Worm (Caenorhabditis elegans): ENCODE results near the gene gly-4.

The gly-4 gene

DNA sequence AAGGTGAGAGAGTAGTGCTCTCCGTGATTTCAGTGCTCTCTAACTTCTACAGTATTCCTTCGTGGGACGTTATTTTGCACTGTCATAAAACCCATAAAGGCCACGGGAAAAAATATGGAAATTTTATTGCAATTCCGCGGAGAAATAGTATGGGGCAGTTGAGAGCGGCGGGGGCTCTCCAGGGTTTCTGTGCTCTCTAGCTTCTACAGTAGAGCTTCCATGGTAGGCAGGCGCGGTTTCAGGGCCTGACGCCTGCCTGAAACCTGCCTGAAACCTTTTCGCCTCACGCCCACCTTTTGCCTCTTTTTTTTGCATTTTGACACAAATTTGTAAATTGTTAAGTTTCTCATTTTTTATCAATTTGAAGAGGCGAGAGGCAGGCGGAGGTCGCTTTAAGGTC is 38.2 kb downstream of the gly-4 start:
- no peak for TF ChIP-seq pax-3 (tag; optimal IDR thresholded peaks at IDR 0.05)
- no peak for TF ChIP-seq efl-1 (optimal IDR thresholded peaks at IDR 0.05)
- TF ChIP-seq efl-1 (GFP tag; optimal IDR thresholded peaks at IDR 0.05 in 1 of 2), result peak in 1 of 2 experiments; percentile 81

DNA sequence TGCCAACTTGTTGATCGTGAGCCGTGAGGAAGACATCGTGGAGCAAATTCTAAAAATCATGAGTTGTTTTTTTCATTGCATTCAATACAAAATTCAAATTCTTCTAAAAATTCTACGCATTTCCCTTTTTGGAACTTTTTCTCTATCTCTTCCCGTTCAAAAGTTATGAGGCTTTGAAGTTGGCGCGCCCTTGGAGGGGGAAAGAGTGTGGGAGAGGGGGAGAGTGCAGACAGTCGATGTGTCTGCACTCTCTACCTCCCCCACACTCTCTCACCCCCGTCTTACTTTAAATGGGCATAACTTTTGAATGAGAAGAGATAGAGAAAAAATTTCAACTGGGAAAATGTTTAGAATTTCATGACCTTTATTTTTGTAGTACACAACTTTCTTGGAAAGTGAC is 38.8 kb downstream of the gly-4 start:
- no peak for TF ChIP-seq C16A3.4 (tag; optimal IDR thresholded peaks at IDR 0.05)
- TF ChIP-seq unc-98 (GFP tag; IDR thresholded peaks at IDR 0.05), result no peak
- no peak for TF ChIP-seq zip-4 (GFP tag; optimal IDR thresholded peaks at IDR 0.05)
- no peak for TF ChIP-seq nhr-85 (tag)
- no peak for TF ChIP-seq nhr-76 (tag; optimal IDR thresholded peaks at IDR 0.05)
- no peak for TF ChIP-seq ces-1 (GFP tag; optimal IDR thresholded peaks at IDR 0.05)
- no peak for TF ChIP-seq elt-3 (tag; optimal IDR thresholded peaks at IDR 0.05)
- TF ChIP-seq ztf-4 (tag; optimal IDR thresholded peaks at IDR 0.05), result no peak
- no peak for TF ChIP-seq fkh-10 (GFP tag; optimal IDR thresholded peaks at IDR 0.05)
- no peak for TF ChIP-seq nhr-90 (tag; optimal IDR thresholded peaks at IDR 0.05; ENCODE audit: poor library complexity)
- TF ChIP-seq lin-13 (GFP tag; optimal IDR thresholded peaks at IDR 0.05), result no peak
- TF ChIP-seq nhr-12 (tag; optimal IDR thresholded peaks at IDR 0.05), result no peak
- no peak for TF ChIP-seq irx-1 (tag; optimal IDR thresholded peaks at IDR 0.05)
- no peak for TF ChIP-seq mdl-1 (tag; optimal IDR thresholded peaks at IDR 0.05)
- no peak for TF ChIP-seq blmp-1 (tag; optimal IDR thresholded peaks at IDR 0.05)
- TF ChIP-seq egl-27 (tag; optimal IDR thresholded peaks at IDR 0.05), result no peak

- TF ChIP-seq mef-2 (tag; optimal IDR thresholded peaks at IDR 0.05) (no peak), xbp-1 (tag; optimal IDR thresholded peaks at IDR 0.05) (no peak), tbx-2 (tag; optimal IDR thresholded peaks at IDR 0.05) (no peak), ceh-88 (GFP tag; IDR thresholded peaks at IDR 0.05) (no peak), unc-62 (GFP tag; optimal IDR thresholded peaks at IDR 0.05) (no peak), irx-1 (tag; optimal IDR thresholded peaks at IDR 0.05) (no peak), ztf-4 (tag; optimal IDR thresholded peaks at IDR 0.05) (no peak), ceh-90 (tag; optimal IDR thresholded peaks at IDR 0.05) (no peak), ceh-63 (GFP tag; optimal IDR thresholded peaks at IDR 0.05) (no peak), nhr-28 (tag; optimal IDR thresholded peaks at IDR 0.05) (no peak), tlp-1 (tag; optimal IDR thresholded peaks at IDR 0.05) (no peak), dpl-1 (GFP tag; optimal IDR thresholded peaks at IDR 0.05) (no peak)
Measured at ce11 chrV:19853610-19854009, 41.5 kb downstream of the gly-4 start.

DNA sequence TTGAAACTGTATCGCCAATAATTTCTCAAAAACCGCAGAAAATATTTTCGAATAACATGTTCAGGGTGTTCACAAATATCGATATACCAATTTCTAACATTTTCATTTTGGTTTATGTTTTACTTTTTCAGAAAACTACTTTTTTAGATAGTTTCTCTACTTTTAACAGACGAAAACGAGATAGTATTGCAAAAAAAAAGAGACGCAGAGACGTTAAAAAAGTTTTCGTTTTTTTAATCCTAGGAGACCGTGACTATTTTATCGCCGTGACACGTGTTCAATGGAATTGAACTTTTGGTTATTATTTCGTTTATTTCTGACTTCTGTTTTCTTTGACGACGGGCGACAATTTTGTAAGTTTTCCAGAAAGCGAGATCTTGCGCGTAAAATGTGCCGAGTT is 47.1 kb downstream of the gly-4 start, which contains the start of gene Y116F11B.7:
Y116F11B.7 (plus strand) TSS at position 301 of the 400 bp plus-strand sequence.
- no peak for TF ChIP-seq elt-2 (tag; optimal IDR thresholded peaks at IDR 0.05)
- TF ChIP-seq efl-1 (optimal IDR thresholded peaks at IDR 0.05), result no peak
- peak in 1 of 2 experiments; percentile 20 for TF ChIP-seq efl-1 (GFP tag; optimal IDR thresholded peaks at IDR 0.05 in 1 of 2)

ce11 chrV:19845927-19846845 is 49.0 kb downstream of the gly-4 start, which contains the start of gene Y116F11B.6:
TSS of gene Y116F11B.6 (minus strand) at chrV:19845977.
- TF ChIP-seq elt-2 (tag; optimal IDR thresholded peaks at IDR 0.05) (peak; percentile 88), grh-1 (GFP tag; IDR thresholded peaks at IDR 0.05) (no peak), ceh-88 (GFP tag; IDR thresholded peaks at IDR 0.05) (no peak), efl-1 (optimal IDR thresholded peaks at IDR 0.05) (no peak), efl-1 (GFP tag; optimal IDR thresholded peaks at IDR 0.05 in 1 of 2) (peak in 1 of 2 experiments; percentile 46)

- TF ChIP-seq hpl-2 (GFP tag; optimal IDR thresholded peaks at IDR 0.05), result no peak
- TF ChIP-seq mep-1 (tag; optimal IDR thresholded peaks at IDR 0.05), result no peak
- TF ChIP-seq egl-13 (tag; optimal IDR thresholded peaks at IDR 0.05), result no peak
- TF ChIP-seq lin-39 (tag; optimal IDR thresholded peaks at IDR 0.05), result no peak
- no peak for TF ChIP-seq elt-3 (tag; optimal IDR thresholded peaks at IDR 0.05)
- TF ChIP-seq ama-1 (optimal IDR thresholded peaks at IDR 0.05), result no peak
- no peak for TF ChIP-seq C34B4.2 (tag; optimal IDR thresholded peaks at IDR 0.05)
- no peak for TF ChIP-seq elt-2 (tag; optimal IDR thresholded peaks at IDR 0.05)
- no peak for TF ChIP-seq ztf-4 (tag; optimal IDR thresholded peaks at IDR 0.05)
- TF ChIP-seq rnt-1 (tag; optimal IDR thresholded peaks at IDR 0.05), result no peak
- TF ChIP-seq unc-30 (tag; optimal IDR thresholded peaks at IDR 0.05), result no peak
- no peak for TF ChIP-seq hlh-17 (GFP tag; optimal IDR thresholded peaks at IDR 0.05; ENCODE audit: borderline replicate concordance)
Measured at ce11 chrV:19836142-19836541, 59.0 kb downstream of the gly-4 start, which contains the start of gene srw-38. TSS of gene srw-38 (plus strand) at chrV:19836442.

Measured in whole organism, L1 larva.